Worm (Caenorhabditis elegans) whole organism, L4 larva: ENCODE results near the gene F01D5.2.

Source experiments
- D1046.2 ChIP-seq: fragments of 200-800 bp; sonication (Bioruptor generic); IDR thresholded peaks from 2 replicates; pipeline ENCODE4 v1.3.6; 2022; ENCODE audit warnings: missing genetic modification characterization, missing compliant biosample characterization
- F26F4.8 ChIP-seq: fragments of 200-800 bp; sonication (Bioruptor generic); conservative IDR thresholded peaks from 2 replicates; pipeline ENCODE4 v1.3.6; 2022; ENCODE audit warnings: missing genetic modification characterization, missing compliant biosample characterization
- F44E2.7 ChIP-seq: fragments of 200-800 bp; sonication (Bioruptor generic); IDR thresholded peaks from 2 replicates; pipeline ENCODE4 v2.1.2; 2022; ENCODE audit warnings: missing genetic modification characterization, missing compliant biosample characterization
- F49E8.2 ChIP-seq: sonication (generic microtip); optimal IDR thresholded peaks from 2 replicates; lab custom pipeline; 2016; ENCODE audit warnings: missing compliant biosample characterization, mild to moderate bottlenecking, missing genetic modification characterization, borderline replicate concordance
- ZK337.2 ChIP-seq: fragments of 200-800 bp; sonication (Bioruptor generic); IDR thresholded peaks from 2 replicates; pipeline ENCODE4 v1.3.6; 2022; ENCODE audit warnings: missing genetic modification reagents, missing genetic modification characterization, missing compliant biosample characterization
- aha-1 ChIP-seq: fragments of 150-350 bp; peaks from one replicate; lab custom pipeline; 2014; ENCODE audit warnings: missing biosample characterization, missing genetic modification characterization
- ceh-28 ChIP-seq: fragments of 150-350 bp; optimal IDR thresholded peaks from 2 replicates; lab custom pipeline; 2014; ENCODE audit warnings: missing biosample characterization, missing genetic modification reagents, missing genetic modification characterization
- ceh-32 ChIP-seq: sonication (generic microtip); optimal IDR thresholded peaks from 2 replicates; lab custom pipeline; 2016; ENCODE audit warnings: mild to moderate bottlenecking, missing genetic modification characterization, missing compliant biosample characterization; ENCODE audit not compliant: poor library complexity
- ces-1 ChIP-seq: fragments of 150-350 bp; sonication (generic microtip); optimal IDR thresholded peaks from 4 replicates; lab custom pipeline; 2014; ENCODE audit warnings: missing biosample characterization, missing genetic modification reagents, missing genetic modification characterization
- daf-19 ChIP-seq: fragments of 200-800 bp; sonication (Bioruptor generic); conservative IDR thresholded peaks from 2 replicates; pipeline ENCODE4 v1.3.6; 2022; ENCODE audit warnings: missing genetic modification characterization, missing compliant biosample characterization
- dmd-6 ChIP-seq: fragments of 200-800 bp; sonication (Bioruptor generic); IDR thresholded peaks from 2 replicates; pipeline ENCODE4 v1.3.6; 2022; ENCODE audit warnings: missing genetic modification reagents, missing genetic modification characterization, missing compliant biosample characterization
- dpl-1 ChIP-seq: fragments of 150-350 bp; optimal IDR thresholded peaks from 2 replicates; lab custom pipeline; 2014; ENCODE audit warnings: missing biosample characterization, missing genetic modification reagents, missing genetic modification characterization
- egl-27 ChIP-seq: sonication (generic microtip); optimal IDR thresholded peaks from 3 replicates; lab custom pipeline; 2017; ENCODE audit warnings: missing biosample characterization, missing genetic modification reagents, missing genetic modification characterization
- egl-43 ChIP-seq: fragments of 200-800 bp; sonication (Bioruptor generic); IDR thresholded peaks from 2 replicates; pipeline ENCODE4 v1.3.6; 2022; ENCODE audit warnings: missing genetic modification reagents, missing genetic modification characterization, missing compliant biosample characterization
- hif-1 ChIP-seq, 2 experiments: sonication (generic microtip); optimal IDR thresholded peaks; 2 replicates each; lab custom pipeline; 2016 to 2017; ENCODE audit warnings: missing compliant biosample characterization in 2 of 2, missing genetic modification characterization in 2 of 2, missing genetic modification reagents in 2 of 2, missing genotype in 2 of 2, mild to moderate bottlenecking in 1 of 2
- hlh-11 ChIP-seq: fragments of 200-800 bp; sonication (Bioruptor generic); optimal IDR thresholded peaks from 2 replicates; lab custom pipeline; 2018; ENCODE audit warnings: mild to moderate bottlenecking, missing genetic modification characterization, missing compliant biosample characterization
- hlh-30 ChIP-seq: sonication (generic microtip); optimal IDR thresholded peaks from 2 replicates; lab custom pipeline; 2017; ENCODE audit warnings: antibody characterized with exemption, mild to moderate bottlenecking, missing genetic modification characterization, missing compliant biosample characterization; ENCODE audit not compliant: insufficient read depth
- lim-7 ChIP-seq: fragments of 200-800 bp; sonication (Bioruptor generic); IDR thresholded peaks from 2 replicates; pipeline ENCODE4 v1.3.6; 2022; ENCODE audit warnings: missing genetic modification characterization, missing compliant biosample characterization
- lin-13 ChIP-seq: fragments of 150-350 bp; optimal IDR thresholded peaks from 2 replicates; lab custom pipeline; 2014; ENCODE audit warnings: missing biosample characterization, missing genetic modification reagents, missing genetic modification characterization
- mdt-29 ChIP-seq: fragments of 200-800 bp; sonication (Bioruptor generic); IDR thresholded peaks from 2 replicates; pipeline ENCODE4 v1.3.6; 2022; ENCODE audit warnings: missing genetic modification reagents, missing genetic modification characterization, missing compliant biosample characterization
- mxl-2 ChIP-seq: fragments of 200-800 bp; sonication (Bioruptor generic); conservative IDR thresholded peaks from 2 replicates; pipeline ENCODE4 v1.3.6; 2022; ENCODE audit warnings: missing genetic modification reagents, missing genetic modification characterization, missing compliant biosample characterization
- nhr-28 ChIP-seq: fragments of 150-350 bp; optimal IDR thresholded peaks from 2 replicates; lab custom pipeline; 2014; ENCODE audit warnings: missing biosample characterization, missing genetic modification characterization
- nhr-41 ChIP-seq: fragments of 200-800 bp; sonication (Bioruptor generic); IDR thresholded peaks from 2 replicates; pipeline ENCODE4 v1.3.6; 2022; ENCODE audit warnings: missing genetic modification reagents, missing genetic modification characterization, missing compliant biosample characterization
- nhr-42 ChIP-seq: fragments of 200-800 bp; sonication (Bioruptor generic); IDR thresholded peaks from 2 replicates; pipeline ENCODE4 v1.3.6; 2022; ENCODE audit warnings: missing genetic modification characterization, missing compliant biosample characterization
- nhr-48 ChIP-seq: sonication (generic microtip); optimal IDR thresholded peaks from 2 replicates; lab custom pipeline; 2016; ENCODE audit warnings: mild to moderate bottlenecking, missing genetic modification characterization, missing compliant biosample characterization
- nhr-76 ChIP-seq: fragments of 150-350 bp; optimal IDR thresholded peaks from 2 replicates; lab custom pipeline; 2014; ENCODE audit warnings: missing biosample characterization, missing genetic modification characterization
- pha-4 ChIP-seq, 2 experiments: fragments of 150-350 bp in 1 of 2; fragments of 200-800 bp in 1 of 2; sonication (Bioruptor generic) in 1 of 2; IDR thresholded peaks in 1 of 2; optimal IDR thresholded peaks in 1 of 2; 2 replicates each; pipeline versions ENCODE4 v1.3.6 to Lab custom; 2014 to 2022; ENCODE audit warnings: missing genetic modification characterization in 2 of 2, missing genetic modification reagents in 2 of 2, missing biosample characterization in 1 of 2, missing compliant biosample characterization in 1 of 2
- php-3 ChIP-seq: fragments of 200-800 bp; sonication (Bioruptor generic); IDR thresholded peaks from 2 replicates; pipeline ENCODE4 v1.3.6; 2022; ENCODE audit warnings: missing genetic modification reagents, missing genetic modification characterization, missing compliant biosample characterization
- pqm-1 ChIP-seq: sonication (generic microtip); optimal IDR thresholded peaks from 2 replicates; lab custom pipeline; 2017; ENCODE audit warnings: missing biosample characterization, missing genetic modification characterization
- sdz-12 ChIP-seq: fragments of 200-800 bp; sonication (Bioruptor generic); optimal IDR thresholded peaks from 2 replicates; lab custom pipeline; 2018; ENCODE audit warnings: mild to moderate bottlenecking, missing genetic modification characterization, missing compliant biosample characterization
- set-16 ChIP-seq: fragments of 200-800 bp; sonication (Bioruptor generic); IDR thresholded peaks from 2 replicates; pipeline ENCODE4 v1.3.6; 2022; ENCODE audit warnings: missing genetic modification reagents, missing genetic modification characterization, missing compliant biosample characterization
- snpc-4 ChIP-seq: fragments of 150-350 bp; optimal IDR thresholded peaks from 2 replicates; lab custom pipeline; 2014; ENCODE audit warnings: missing biosample characterization, missing genetic modification characterization
- tag-97 ChIP-seq: fragments of 200-800 bp; sonication (Bioruptor generic); IDR thresholded peaks from 2 replicates; pipeline ENCODE4 v1.3.6; 2022; ENCODE audit warnings: missing genetic modification characterization, missing compliant biosample characterization
- tra-1 ChIP-seq: fragments of 200-800 bp; sonication (Bioruptor generic); IDR thresholded peaks from 2 replicates; pipeline ENCODE4 v1.3.6; 2022; ENCODE audit warnings: missing genetic modification reagents, missing genetic modification characterization, missing compliant biosample characterization
- unc-130 ChIP-seq: sonication (generic microtip); optimal IDR thresholded peaks from 2 replicates; lab custom pipeline; 2016; ENCODE audit warnings: missing genetic modification reagents, missing genetic modification characterization, missing compliant biosample characterization
- unc-39 ChIP-seq: sonication (generic microtip); optimal IDR thresholded peaks from 2 replicates; lab custom pipeline; 2017; ENCODE audit warnings: missing biosample characterization, missing genetic modification characterization
- unc-62 ChIP-seq, 3 experiments: fragments of 150-350 bp in 1 of 3; sonication (generic microtip); optimal IDR thresholded peaks in 2 of 3; peaks in 1 of 3; 1 replicate in 1 of 3; 2 replicates in 2 of 3; lab custom pipeline; 2014 to 2017; ENCODE audit warnings: missing biosample characterization in 3 of 3, missing genetic modification characterization in 3 of 3, missing genetic modification reagents in 3 of 3, missing genotype in 1 of 3
- zfp-3 ChIP-seq: fragments of 200-800 bp; sonication (Bioruptor generic); conservative IDR thresholded peaks from 2 replicates; pipeline ENCODE4 v1.3.6; 2022; ENCODE audit warnings: missing genetic modification reagents, missing genetic modification characterization, missing compliant biosample characterization

The F01D5.2 gene

DNA sequence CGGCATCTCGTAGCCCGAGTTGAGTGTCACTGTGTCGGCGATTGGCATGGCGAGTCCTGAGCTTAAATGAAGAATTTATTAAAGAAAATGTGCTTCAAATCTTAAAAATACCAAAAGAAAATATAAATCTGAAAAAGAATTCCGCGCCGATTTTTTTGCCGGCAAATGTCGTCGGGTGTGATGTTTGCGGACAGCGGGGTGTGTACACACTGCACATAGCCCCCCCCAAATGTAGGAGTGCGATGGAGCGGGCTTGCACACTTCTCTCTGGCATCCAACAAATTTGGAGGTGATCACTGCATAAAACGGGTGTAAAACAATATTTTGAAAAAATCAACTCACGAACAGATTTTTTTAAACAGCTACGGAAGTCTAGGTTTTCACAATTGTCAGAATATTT lies 22.7 kb downstream of the F01D5.2 start, which contains the start of gene Y39G8B.2 (continued):
- TF ChIP-seq zfp-3, result peak; percentile 56; the same call in 1 of the 2 replicates
- no peak for TF ChIP-seq F49E8.2
- peak; percentile 98 for TF ChIP-seq aha-1 (tag; lab: Kevin White, UChicago)
- peak; percentile 72 for TF ChIP-seq hlh-30 (tag; lab: Kevin White, UChicago)
- TF ChIP-seq egl-27 (tag; lab: Kevin White, UChicago), result no peak
- TF ChIP-seq unc-39 (tag; lab: Kevin White, UChicago), result no peak
- TF ChIP-seq nhr-76, result no peak
- TF ChIP-seq F44E2.7 (GFP tag; lab: Robert Waterston, UW), result no peak
- TF ChIP-seq lin-13 (GFP tag; lab: Kevin White, UChicago), result peak; percentile 86
- peak; percentile 72 for TF ChIP-seq dmd-6 (GFP tag; lab: Robert Waterston, UW)
- 0 out of 2 replicates have a peak, but pooled peaks have one; percentile 40 for TF ChIP-seq D1046.2 (GFP tag; lab: Robert Waterston, UW)
- peak; percentile 70 for TF ChIP-seq nhr-28 (tag; lab: Kevin White, UChicago)
- no peak for TF ChIP-seq daf-19 (GFP tag; lab: Robert Waterston, UW)
- TF ChIP-seq nhr-48, result no peak
- peak in 1 of 2 experiments; percentile 73 for TF ChIP-seq hif-1 (tag; optimal IDR thresholded peaks at IDR 0.05; lab: Kevin White, UChicago)
- peak; percentile 85 for TF ChIP-seq dpl-1 (GFP tag; lab: Kevin White, UChicago)
- TF ChIP-seq F26F4.8, result no peak
- TF ChIP-seq tag-97 (GFP tag; lab: Robert Waterston, UW), result no peak
- TF ChIP-seq unc-62 (GFP tag; optimal IDR thresholded peaks at IDR 0.05 in 1 of 2; lab: Kevin White, UChicago), result peak in 1 of 2 experiments; percentile 97
- TF ChIP-seq unc-62 (tag; optimal IDR thresholded peaks at IDR 0.05; lab: Kevin White, UChicago), result no peak
- TF ChIP-seq ceh-32 (tag; lab: Kevin White, UChicago), result no peak
- no peak for TF ChIP-seq mdt-29
- TF ChIP-seq pha-4 (GFP tag; IDR thresholded peaks at IDR 0.05; lab: Robert Waterston, UW), result no peak
- TF ChIP-seq pha-4 (tag; optimal IDR thresholded peaks at IDR 0.05; lab: Kevin White, UChicago), result peak; percentile 4
- TF ChIP-seq ceh-28 (tag; lab: Kevin White, UChicago), result no peak
- no peak for TF ChIP-seq php-3 (GFP tag; lab: Robert Waterston, UW)
- no peak for TF ChIP-seq pqm-1 (tag; lab: Kevin White, UChicago)
- TF ChIP-seq set-16 (GFP tag; lab: Robert Waterston, UW), result no peak
- TF ChIP-seq nhr-41, result no peak
- TF ChIP-seq lim-7 (GFP tag; lab: Robert Waterston, UW), result no peak
- TF ChIP-seq hlh-11 (tag; lab: Kevin White, UChicago), result peak; percentile 81
- TF ChIP-seq snpc-4 (tag; lab: Kevin White, UChicago), result no peak
- TF ChIP-seq tra-1 (GFP tag; lab: Robert Waterston, UW), result peak; percentile 75; the same call in 1 of the 2 replicates
- no peak for TF ChIP-seq egl-43 (GFP tag; lab: Robert Waterston, UW)
- no peak for TF ChIP-seq mxl-2 (GFP tag; lab: Robert Waterston, UW)
- no peak for TF ChIP-seq sdz-12 (GFP tag; lab: Kevin White, UChicago)
- TF ChIP-seq ces-1 (GFP tag; lab: Kevin White, UChicago), result no peak
- TF ChIP-seq ZK337.2, result no peak
- TF ChIP-seq unc-130 (GFP tag; lab: Kevin White, UChicago), result no peak

DNA sequence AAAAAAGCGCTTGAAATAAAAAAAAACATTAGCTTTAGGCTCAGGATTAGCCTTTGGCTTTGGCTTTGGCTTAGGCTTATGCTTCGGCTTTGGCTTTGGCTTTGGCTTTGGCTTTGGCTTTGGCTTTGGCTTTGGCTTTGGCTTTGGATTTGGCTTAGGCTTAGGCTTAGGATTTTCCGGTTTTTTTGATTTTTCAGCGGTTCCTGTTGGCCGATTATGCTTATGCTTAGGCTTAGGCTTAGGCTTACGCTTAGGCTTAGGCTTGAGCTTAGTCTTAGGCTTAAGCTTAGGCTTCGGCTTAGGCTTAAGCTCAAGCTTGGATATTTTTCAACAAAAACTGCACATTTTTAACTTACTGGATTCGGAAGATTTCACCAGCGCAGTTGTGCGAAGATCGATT lies 24.7 kb downstream of the F01D5.2 start:
- TF ChIP-seq nhr-42 (0 out of 2 replicates have a peak, but pooled peaks have one; percentile 19), unc-39 (tag; lab: Kevin White, UChicago) (no peak), tra-1 (GFP tag; lab: Robert Waterston, UW) (0 out of 2 replicates have a peak, but pooled peaks have one; percentile 4)
- TF ChIP-seq, all 104 proteins: peak for 2
